Worm (Caenorhabditis elegans): ENCODE results near the gene F58F9.1.

- TF ChIP-seq W03F9.2 (tag; optimal IDR thresholded peaks at IDR 0.05) (no peak), him-1 (tag; optimal IDR thresholded peaks at IDR 0.05) (no peak)
Measured at ce11 chrIV:6210574-6210973, 39.1 kb upstream of the F58F9.1 start, which contains the start of the genes ugt-24 and C49A9.6.
